Fruit fly (Drosophila melanogaster) whole organism, embryonic: ENCODE measurements around the gene CG8483.

Experiments used
- Asciz ChIP-seq: fragments of 200-800 bp; sonication (Bioruptor generic); optimal IDR thresholded peaks from 2 replicates; lab custom pipeline; 2017; ENCODE audit warnings: missing biosample characterization, mild to moderate bottlenecking, missing genetic modification characterization, missing genetic modification reagents
- CG13287 ChIP-seq: fragments of 200-800 bp; sonication (Bioruptor generic); IDR thresholded peaks from 2 replicates; pipeline ENCODE4 v1.3.6; 2022; ENCODE audit warnings: missing biosample characterization, missing genetic modification characterization; ENCODE audit not compliant: partially characterized antibody
- CG7357 ChIP-seq: fragments of 200-800 bp; sonication (Bioruptor generic); IDR thresholded peaks from 3 replicates; pipeline ENCODE4 v1.3.6; 2022; ENCODE audit warnings: missing biosample characterization, missing genetic modification characterization
- CG9817 ChIP-seq: fragments of 200-800 bp; sonication (Bioruptor generic); optimal IDR thresholded peaks from 2 replicates; lab custom pipeline; 2018; ENCODE audit warnings: missing biosample characterization, mild to moderate bottlenecking, missing genetic modification characterization, moderate library complexity
- NC2β ChIP-seq: fragments of 200-800 bp; sonication (Bioruptor generic); optimal IDR thresholded peaks from 2 replicates; lab custom pipeline; 2016; ENCODE audit warnings: missing biosample characterization, missing genetic modification characterization
- br ChIP-seq: fragments of >200 bp; optimal IDR thresholded peaks from 2 replicates; lab custom pipeline; 2017
- caup ChIP-seq: fragments of 200-800 bp; sonication (Bioruptor generic); optimal IDR thresholded peaks from 3 replicates; lab custom pipeline; 2017; ENCODE audit warnings: missing biosample characterization, mild to moderate bottlenecking, missing genetic modification characterization, moderate library complexity; ENCODE audit not compliant: severe bottlenecking
- mld ChIP-seq: fragments of 200-800 bp; sonication (Bioruptor generic); IDR thresholded peaks from 3 replicates; pipeline ENCODE4 v1.3.6; 2022; ENCODE audit warnings: missing biosample characterization, missing genetic modification characterization; ENCODE audit not compliant: partially characterized antibody

DNA sequence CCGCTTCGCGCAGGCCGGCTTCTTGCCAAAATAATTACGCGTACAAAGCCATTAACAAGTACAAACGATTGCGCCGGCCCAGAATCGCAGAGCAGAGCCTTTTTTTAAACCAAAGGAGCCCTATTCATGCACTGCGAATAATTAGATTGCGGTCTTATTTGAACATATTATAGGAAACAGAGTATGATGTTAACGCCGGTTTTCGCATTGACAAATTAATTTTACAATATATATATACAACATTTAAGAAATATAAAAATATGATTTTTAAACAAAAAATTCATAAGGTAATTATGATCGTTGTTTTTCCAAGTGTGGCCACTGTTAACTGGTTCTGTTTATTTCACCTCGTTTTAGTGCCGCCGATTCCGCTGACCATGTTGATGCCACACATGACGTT is 835 bp upstream of the CG8483 start:
- TF ChIP-seq Asciz (GFP tag; lab: Kevin White, UChicago), result no peak
- TF ChIP-seq NC2β (GFP tag; lab: Kevin White, UChicago), result no peak
- TF ChIP-seq caup (GFP tag; lab: Kevin White, UChicago), result no peak
- TF ChIP-seq CG13287 (GFP tag; lab: Robert Waterston, UW), result no peak
- TF ChIP-seq mld, result no peak
- TF ChIP-seq br (lab: Kevin White, UChicago), result no peak
- no peak for TF ChIP-seq CG9817 (tag; lab: Kevin White, UChicago)
- no peak for TF ChIP-seq CG7357
